Fruit fly (Drosophila melanogaster): ENCODE data around the gene CG4835.

CG4835 gene

dm6 chr3L:5522904-5523428 is 43.4 kb downstream of the CG4835 start:
- TF ChIP-seq Pif1A (GFP tag; optimal IDR thresholded peaks at IDR 0.05) (no peak), EcR (GFP tag; optimal IDR thresholded peaks at IDR 0.05) (no peak), CG8159 (tag; optimal IDR thresholded peaks at IDR 0.05) (no peak), CG17806 (tag; optimal IDR thresholded peaks at IDR 0.05) (no peak), CG34367 (tag; optimal IDR thresholded peaks at IDR 0.05) (no peak)

dm6 chr3L:5529241-5529640 is 49.7 kb downstream of the CG4835 start, which contains the start of gene Lkr:
TSS of gene Lkr (minus strand) at chr3L:5529341.
- no peak for TF ChIP-seq Snoo (tag; optimal IDR thresholded peaks at IDR 0.05)
- TF ChIP-seq Ets98B (GFP tag; IDR thresholded peaks at IDR 0.05) = no peak
